Fruit fly (Drosophila melanogaster) whole organism, embryonic: ENCODE results near the gene Rh2.

Source experiments
- Ada2b ChIP-seq: fragments of 200-800 bp; sonication (Bioruptor generic); IDR thresholded peaks from 2 replicates; pipeline ENCODE4 v1.3.6; 2022; ENCODE audit warnings: missing biosample characterization, missing genetic modification characterization
- Atf-2 ChIP-seq: fragments of 200-800 bp; sonication (Bioruptor generic); optimal IDR thresholded peaks from 2 replicates; lab custom pipeline; 2016; ENCODE audit warnings: missing biosample characterization, missing genetic modification characterization
- CG10321 ChIP-seq: fragments of 200-800 bp; sonication (Bioruptor generic); IDR thresholded peaks from 2 replicates; pipeline ENCODE4 v1.3.6; 2022; ENCODE audit warnings: missing biosample characterization, missing genetic modification characterization
- CG10959 ChIP-seq: fragments of 200-800 bp; sonication (Bioruptor generic); IDR thresholded peaks from 2 replicates; pipeline ENCODE4 v1.3.6; 2022; ENCODE audit warnings: missing biosample characterization, missing genetic modification characterization
- CG11560 ChIP-seq: fragments of 200-800 bp; sonication (Bioruptor generic); IDR thresholded peaks from 3 replicates; pipeline ENCODE4 v1.3.6; 2022; ENCODE audit warnings: missing biosample characterization, missing genetic modification characterization
- CG11695 ChIP-seq: fragments of 200-800 bp; sonication (Bioruptor generic); IDR thresholded peaks from 3 replicates; pipeline ENCODE4 v1.3.6; 2022; ENCODE audit warnings: missing biosample characterization, missing genetic modification characterization
- CG12236 ChIP-seq: fragments of 200-800 bp; sonication (Bioruptor generic); optimal IDR thresholded peaks from 2 replicates; lab custom pipeline; 2016; ENCODE audit warnings: missing biosample characterization, missing genetic modification characterization
- CG14441 ChIP-seq: fragments of 200-800 bp; sonication (Bioruptor generic); IDR thresholded peaks from 2 replicates; pipeline ENCODE4 v1.3.6; 2022; ENCODE audit warnings: missing biosample characterization, missing genetic modification characterization
- CG15696 ChIP-seq: fragments of 200-800 bp; sonication (Bioruptor generic); optimal IDR thresholded peaks from 2 replicates; lab custom pipeline; 2019; ENCODE audit warnings: missing biosample characterization, mild to moderate bottlenecking, missing genetic modification characterization, moderate library complexity
- CG17612 ChIP-seq: fragments of 200-800 bp; sonication (Bioruptor generic); IDR thresholded peaks from 2 replicates; pipeline ENCODE4 v1.3.6; 2022; ENCODE audit warnings: missing biosample characterization, missing genetic modification characterization
- CG17912 ChIP-seq: fragments of 200-800 bp; sonication (Bioruptor generic); optimal IDR thresholded peaks from 2 replicates; lab custom pipeline; 2018; ENCODE audit warnings: missing biosample characterization, mild to moderate bottlenecking, missing genetic modification characterization
- CG2116 ChIP-seq: fragments of 200-800 bp; sonication (Bioruptor generic); optimal IDR thresholded peaks from 3 replicates; lab custom pipeline; 2018; ENCODE audit warnings: missing biosample characterization, mild to moderate bottlenecking, missing genetic modification characterization
- CG2889 ChIP-seq: fragments of 200-800 bp; sonication (Bioruptor generic); IDR thresholded peaks from 3 replicates; pipeline ENCODE4 v1.3.6; 2022; ENCODE audit warnings: missing biosample characterization, missing genetic modification characterization
- CG30403 ChIP-seq: fragments of 200-800 bp; sonication (Bioruptor generic); optimal IDR thresholded peaks from 3 replicates; lab custom pipeline; 2016; ENCODE audit warnings: missing biosample characterization, missing genetic modification characterization
- CG31441 ChIP-seq: fragments of 200-800 bp; sonication (Bioruptor generic); IDR thresholded peaks from 2 replicates; pipeline ENCODE4 v1.3.6; 2022; ENCODE audit warnings: missing biosample characterization, missing genetic modification characterization
- CG3163 ChIP-seq: fragments of 200-800 bp; sonication (Bioruptor generic); optimal IDR thresholded peaks from 3 replicates; lab custom pipeline; 2016; ENCODE audit warnings: missing biosample characterization, missing genetic modification characterization
- CG3838 ChIP-seq: fragments of 200-800 bp; sonication (Bioruptor generic); optimal IDR thresholded peaks from 3 replicates; lab custom pipeline; 2016; ENCODE audit warnings: missing biosample characterization, missing genetic modification characterization
- CG42726 ChIP-seq: fragments of 200-800 bp; sonication (Bioruptor generic); IDR thresholded peaks from 2 replicates; pipeline ENCODE4 v1.3.6; 2022; ENCODE audit warnings: missing biosample characterization, missing genetic modification characterization; ENCODE audit not compliant: partially characterized antibody
- CG4328 ChIP-seq: fragments of 200-800 bp; sonication (Bioruptor generic); optimal IDR thresholded peaks from 3 replicates; lab custom pipeline; 2017; ENCODE audit warnings: missing biosample characterization, missing genetic modification reagents, missing genetic modification characterization
- CG6791 ChIP-seq: fragments of 200-800 bp; sonication (Bioruptor generic); IDR thresholded peaks from 3 replicates; pipeline ENCODE4 v1.3.6; 2022; ENCODE audit warnings: missing biosample characterization, missing genetic modification characterization; ENCODE audit not compliant: partially characterized antibody
- D ChIP-seq, 2 experiments: fragments of 200-800 bp in 1 of 2; fragments of >200 bp in 1 of 2; sonication (Bioruptor generic) in 1 of 2; optimal IDR thresholded peaks; 2 replicates in 1 of 2; 3 replicates in 1 of 2; lab custom pipeline; 2017; ENCODE audit warnings: mild to moderate bottlenecking in 1 of 2, missing biosample characterization in 1 of 2, missing genetic modification characterization in 1 of 2, missing genetic modification reagents in 1 of 2
- Dbx ChIP-seq: fragments of 200-800 bp; sonication (Bioruptor generic); IDR thresholded peaks from 3 replicates; pipeline ENCODE4 v1.3.6; 2022; ENCODE audit warnings: missing biosample characterization, missing genetic modification characterization
- Dip2 ChIP-seq: fragments of 200-800 bp; sonication (Bioruptor generic); IDR thresholded peaks from 2 replicates; pipeline ENCODE4 v1.3.6; 2022; ENCODE audit warnings: missing biosample characterization, missing genetic modification characterization
- ERR ChIP-seq: fragments of 200-800 bp; sonication (Bioruptor generic); optimal IDR thresholded peaks from 2 replicates; lab custom pipeline; 2016; ENCODE audit warnings: missing biosample characterization, missing genetic modification characterization
- Ets97D ChIP-seq: fragments of 200-800 bp; sonication (Bioruptor generic); optimal IDR thresholded peaks from 3 replicates; lab custom pipeline; 2016; ENCODE audit warnings: missing biosample characterization, missing genetic modification characterization
- Gug ChIP-seq: fragments of 200-800 bp; sonication (Bioruptor generic); IDR thresholded peaks from 4 replicates; pipeline ENCODE4 v1.3.6; 2022; ENCODE audit warnings: missing biosample characterization, missing genetic modification characterization
- Hey ChIP-seq: fragments of 200-800 bp; sonication (Bioruptor generic); optimal IDR thresholded peaks from 3 replicates; lab custom pipeline; 2018; ENCODE audit warnings: missing biosample characterization, mild to moderate bottlenecking, missing genetic modification characterization
- Hmr ChIP-seq: fragments of 200-800 bp; sonication (Bioruptor generic); optimal IDR thresholded peaks from 3 replicates; lab custom pipeline; 2017; ENCODE audit warnings: mild to moderate bottlenecking, missing biosample characterization, missing genetic modification reagents, missing genetic modification characterization
- Jarid2 ChIP-seq: fragments of 200-800 bp; sonication (Bioruptor generic); optimal IDR thresholded peaks from 3 replicates; lab custom pipeline; 2017; ENCODE audit warnings: mild to moderate bottlenecking, missing biosample characterization, missing genetic modification reagents, missing genetic modification characterization
- NC2α ChIP-seq: fragments of 200-800 bp; sonication (Bioruptor generic); optimal IDR thresholded peaks from 2 replicates; lab custom pipeline; 2016; ENCODE audit warnings: missing biosample characterization, missing genetic modification characterization
- NK7.1 ChIP-seq: fragments of 200-800 bp; sonication (Bioruptor generic); optimal IDR thresholded peaks from 3 replicates; lab custom pipeline; 2016; ENCODE audit warnings: missing biosample characterization, missing genetic modification characterization
- Optix ChIP-seq: fragments of 200-800 bp; sonication (Bioruptor generic); IDR thresholded peaks from 3 replicates; pipeline ENCODE4 v1.3.6; 2022; ENCODE audit warnings: missing biosample characterization, missing genetic modification characterization
- Ptx1 ChIP-seq: fragments of 200-800 bp; sonication (Bioruptor generic); IDR thresholded peaks from 2 replicates; pipeline ENCODE4 v1.3.6; 2022; ENCODE audit warnings: missing biosample characterization, missing genetic modification characterization
- Six4 ChIP-seq: fragments of 200-800 bp; sonication (Bioruptor generic); optimal IDR thresholded peaks from 2 replicates; lab custom pipeline; 2016; ENCODE audit warnings: missing biosample characterization, missing genetic modification characterization
- Stat92E ChIP-seq, 3 experiments: fragments of >200 bp in 2 of 3; fragments of 200-800 bp in 1 of 3; sonication (Bioruptor generic) in 1 of 3; optimal IDR thresholded peaks; 2 replicates each; lab custom pipeline; 2017 to 2019; ENCODE audit warnings: missing biosample characterization in 3 of 3, missing genetic modification characterization in 3 of 3, mild to moderate bottlenecking in 1 of 3, moderate library complexity in 1 of 3
- Vsx1 ChIP-seq: fragments of 200-800 bp; sonication (Bioruptor generic); optimal IDR thresholded peaks from 2 replicates; lab custom pipeline; 2017; ENCODE audit warnings: missing biosample characterization, mild to moderate bottlenecking, missing genetic modification characterization, missing genetic modification reagents
- Xrp1 ChIP-seq: fragments of 200-800 bp; sonication (Bioruptor generic); IDR thresholded peaks from 2 replicates; pipeline ENCODE4 v1.3.6; 2022; ENCODE audit warnings: missing biosample characterization, missing genetic modification characterization
- gce ChIP-seq: fragments of 200-800 bp; sonication (Bioruptor generic); IDR thresholded peaks from 3 replicates; pipeline ENCODE4 v1.3.6; 2022; ENCODE audit warnings: missing biosample characterization, missing genetic modification characterization
- gem ChIP-seq: fragments of 200-800 bp; sonication (Bioruptor generic); optimal IDR thresholded peaks from 2 replicates; lab custom pipeline; 2019; ENCODE audit warnings: missing biosample characterization, mild to moderate bottlenecking, missing genetic modification characterization, moderate library complexity
- gro ChIP-seq: fragments of 200-800 bp; sonication (Bioruptor generic); optimal IDR thresholded peaks from 2 replicates; lab custom pipeline; 2016; ENCODE audit warnings: missing biosample characterization, missing genetic modification characterization
- gsb ChIP-seq: fragments of 200-800 bp; sonication (Bioruptor generic); IDR thresholded peaks from 2 replicates; pipeline ENCODE4 v1.3.6; 2022; ENCODE audit warnings: missing biosample characterization, missing genetic modification characterization
- kni ChIP-seq: fragments of 200-800 bp; sonication (Bioruptor generic); optimal IDR thresholded peaks from 3 replicates; lab custom pipeline; 2017; ENCODE audit warnings: mild to moderate bottlenecking, missing biosample characterization, missing genetic modification reagents, missing genetic modification characterization
- knrl ChIP-seq: fragments of 200-800 bp; sonication (Bioruptor generic); IDR thresholded peaks from 3 replicates; pipeline ENCODE4 v1.3.6; 2022; ENCODE audit warnings: missing biosample characterization, missing genetic modification characterization; ENCODE audit not compliant: partially characterized antibody
- nau ChIP-seq: fragments of 200-800 bp; sonication (Bioruptor generic); optimal IDR thresholded peaks from 3 replicates; lab custom pipeline; 2017; ENCODE audit warnings: missing biosample characterization, mild to moderate bottlenecking, missing genetic modification characterization, missing genetic modification reagents
- pfk ChIP-seq: fragments of 200-800 bp; sonication (Bioruptor generic); optimal IDR thresholded peaks from 2 replicates; lab custom pipeline; 2018; ENCODE audit warnings: missing biosample characterization, mild to moderate bottlenecking, missing genetic modification characterization, moderate library complexity
- pum ChIP-seq: fragments of 200-800 bp; sonication (Bioruptor generic); optimal IDR thresholded peaks from 2 replicates; lab custom pipeline; 2016; ENCODE audit warnings: missing biosample characterization, missing genetic modification characterization
- ttk ChIP-seq: fragments of 200-800 bp; sonication (Bioruptor generic); IDR thresholded peaks from 2 replicates; pipeline ENCODE4 v2.1.2; 2022; ENCODE audit warnings: missing biosample characterization, missing genetic modification characterization
- unc-4 ChIP-seq: fragments of 200-800 bp; sonication (Bioruptor generic); IDR thresholded peaks from 2 replicates; pipeline ENCODE4 v1.3.6; 2022; ENCODE audit warnings: missing biosample characterization, missing genetic modification characterization; ENCODE audit not compliant: partially characterized antibody

Gene Rh2

DNA sequence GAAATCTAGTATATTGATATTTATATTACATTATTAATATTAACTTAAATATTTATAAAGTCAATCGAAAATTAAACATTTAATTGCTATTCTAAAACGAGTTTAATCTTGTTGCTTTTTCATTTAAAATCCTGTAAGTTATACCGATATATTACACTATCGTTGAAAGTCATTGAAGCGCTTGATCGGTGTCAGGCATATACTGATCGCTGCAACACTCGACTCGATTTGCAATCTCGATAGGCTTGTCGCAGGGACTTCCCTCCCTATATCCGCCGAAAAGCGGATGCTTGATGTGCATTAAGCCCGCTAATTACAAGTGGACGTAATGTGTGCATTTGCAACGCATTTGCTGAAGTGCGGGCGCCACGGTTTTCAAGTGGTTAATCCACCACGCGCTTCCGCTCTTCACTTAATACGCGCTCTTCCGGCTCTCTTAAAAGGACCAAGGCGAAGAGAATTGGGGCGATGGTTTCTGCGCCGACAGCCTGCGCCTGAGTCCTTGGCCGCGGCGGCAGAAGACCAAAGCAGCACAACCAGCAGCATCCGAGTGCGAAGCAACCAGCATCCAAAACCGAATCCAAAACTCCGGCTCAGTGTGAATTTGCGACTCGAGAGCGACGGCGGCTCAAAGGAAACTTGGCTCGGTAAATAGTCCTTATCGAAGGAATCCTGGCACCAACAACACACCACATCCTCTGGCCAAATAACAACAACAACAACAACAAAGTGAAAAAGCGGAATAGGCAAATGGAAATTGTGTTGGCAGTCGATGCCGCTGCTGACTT is 29.9 kb downstream of the Rh2 start, which contains the start of gene CG42613 (continued):
- no peak for TF ChIP-seq D (optimal IDR thresholded peaks at IDR 0.05; lab: Kevin White, UChicago)
- TF ChIP-seq D (GFP tag; optimal IDR thresholded peaks at IDR 0.05; lab: Kevin White, UChicago): peak; percentile 76
- TF ChIP-seq knrl (GFP tag; lab: Robert Waterston, UW): no peak
- TF ChIP-seq pum (GFP tag; lab: Kevin White, UChicago): peak; percentile 16
- TF ChIP-seq CG12236 (GFP tag; lab: Kevin White, UChicago): peak; percentile 58
- no peak for TF ChIP-seq Dip2
- peak; percentile 66 for TF ChIP-seq CG42726
- peak; percentile 44 for TF ChIP-seq CG30403 (GFP tag; lab: Kevin White, UChicago)
- 0 out of 3 replicates have a peak, but pooled peaks have one; percentile 23 for TF ChIP-seq CG11695 (GFP tag; lab: Robert Waterston, UW)
- TF ChIP-seq Xrp1: peak; percentile 5; the same call in 1 of the 2 replicates
- TF ChIP-seq Vsx1 (GFP tag; lab: Kevin White, UChicago): peak; percentile 78
- peak; percentile 42 for TF ChIP-seq NK7.1 (GFP tag; lab: Kevin White, UChicago)
- TF ChIP-seq Hmr (GFP tag; lab: Kevin White, UChicago): peak; percentile 71
- TF ChIP-seq unc-4 (GFP tag; lab: Robert Waterston, UW): no peak
- TF ChIP-seq CG17912 (GFP tag; lab: Kevin White, UChicago): peak; percentile 87
- peak; percentile 89 for TF ChIP-seq CG3163 (GFP tag; lab: Kevin White, UChicago)
- peak; percentile 66 for TF ChIP-seq nau (GFP tag; lab: Kevin White, UChicago)
- no peak for TF ChIP-seq CG15696 (tag; lab: Kevin White, UChicago)
- TF ChIP-seq Ptx1 (GFP tag; lab: Robert Waterston, UW): peak; percentile 39
- TF ChIP-seq CG2116 (GFP tag; lab: Kevin White, UChicago): peak; percentile 82
- peak; percentile 42; the same call in 1 of the 3 replicates for TF ChIP-seq gce (GFP tag; lab: Robert Waterston, UW)
- no peak for TF ChIP-seq Stat92E (GFP tag; optimal IDR thresholded peaks at IDR 0.05; lab: Kevin White, UChicago)
- TF ChIP-seq Optix (GFP tag; lab: Robert Waterston, UW): peak; percentile 57
- TF ChIP-seq gem (tag; lab: Kevin White, UChicago): peak; percentile 52
- peak; percentile 68 for TF ChIP-seq CG31441 (GFP tag; lab: Robert Waterston, UW)
- peak; percentile 19 for TF ChIP-seq Jarid2
- peak; percentile 40; the same call in 1 of the 2 replicates for TF ChIP-seq Ada2b (GFP tag; lab: Robert Waterston, UW)
- peak; percentile 49; the same call in 1 of the 3 replicates for TF ChIP-seq CG11560
- TF ChIP-seq Six4 (GFP tag; lab: Kevin White, UChicago): peak; percentile 13
- no peak for TF ChIP-seq Hey (tag; lab: Kevin White, UChicago)
- peak; percentile 7 for TF ChIP-seq pfk (GFP tag; lab: Kevin White, UChicago)
- TF ChIP-seq CG4328 (GFP tag; lab: Kevin White, UChicago): no peak
- peak; percentile 53 for TF ChIP-seq kni (GFP tag; lab: Kevin White, UChicago)
- TF ChIP-seq CG14441 (GFP tag; lab: Robert Waterston, UW): peak; percentile 63
- TF ChIP-seq ERR (GFP tag; lab: Kevin White, UChicago): no peak
- TF ChIP-seq NC2α (GFP tag; lab: Kevin White, UChicago): peak; percentile 50
- TF ChIP-seq CG2889 (GFP tag; lab: Robert Waterston, UW): 0 out of 3 replicates have a peak, but pooled peaks have one; percentile 37
- TF ChIP-seq CG10959: peak; percentile 63; the same call in 1 of the 2 replicates
- TF ChIP-seq ttk (GFP tag; lab: Robert Waterston, UW): peak; percentile 35; the same call in 1 of the 2 replicates
- peak; percentile 22; the same call in 1 of the 2 replicates for TF ChIP-seq CG17612
- TF ChIP-seq CG6791 (GFP tag; lab: Robert Waterston, UW): peak; percentile 78
- no peak for TF ChIP-seq CG3838
- TF ChIP-seq gsb: no peak
- TF ChIP-seq gro: no peak
- TF ChIP-seq Ets97D (GFP tag; lab: Kevin White, UChicago): peak; percentile 95
- TF ChIP-seq CG10321: peak; percentile 60
- peak; percentile 49; the same call in 2 of the 3 replicates for TF ChIP-seq Dbx (GFP tag; lab: Robert Waterston, UW)
- peak; percentile 40; the same call in 1 of the 4 replicates for TF ChIP-seq Gug
- no peak for TF ChIP-seq Atf-2
